Worm (Caenorhabditis elegans) whole organism, young adult: ENCODE data around the gene dph-1.

Source experiments
- attf-3 ChIP-seq: fragments of 200-800 bp; sonication (Bioruptor generic); conservative IDR thresholded peaks from 2 replicates; pipeline ENCODE4 v1.3.6; 2022; ENCODE audit warnings: missing genetic modification reagents, missing genetic modification characterization, missing compliant biosample characterization
- sdz-38 ChIP-seq: sonication (generic microtip); optimal IDR thresholded peaks from 2 replicates; lab custom pipeline; 2016; ENCODE audit warnings: missing genotype, missing genetic modification characterization, missing compliant biosample characterization
- snpc-4 ChIP-seq, 5 experiments: fragments of 150-350 bp in 1 of 5; sonication (generic microtip) in 4 of 5; optimal IDR thresholded peaks; 2 replicates each; lab custom pipeline; 2014 to 2018; ENCODE audit warnings: missing genetic modification characterization in 5 of 5, missing biosample characterization in 3 of 5, antibody characterized with exemption in 2 of 5, mild to moderate bottlenecking in 2 of 5, missing compliant biosample characterization in 2 of 5, missing genotype in 2 of 5, moderate library complexity in 2 of 5, missing genetic modification reagents in 1 of 5

DNA sequence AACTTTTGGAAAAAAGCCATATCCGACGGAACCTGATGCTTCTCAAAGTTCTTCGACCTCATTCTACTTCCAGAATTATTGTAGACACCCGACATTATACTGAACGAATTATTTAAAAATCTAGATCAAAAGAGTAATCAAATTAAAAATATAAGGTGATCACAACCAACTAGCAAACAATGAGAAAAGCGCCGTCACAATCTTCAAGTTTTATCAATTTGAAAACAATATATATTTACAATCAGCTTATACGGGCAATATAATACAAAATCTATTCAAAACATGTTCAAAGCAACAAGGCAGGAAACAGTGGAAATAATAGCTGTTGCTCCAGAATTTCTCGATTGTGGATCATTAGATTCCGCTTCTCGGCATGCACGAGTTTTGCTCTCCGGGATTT, 18.2 kb downstream of the dph-1 start, which contains the start of gene C14B1.12:
- TF ChIP-seq snpc-4 (GFP tag; optimal IDR thresholded peaks at IDR 0.05; lab: Kevin White, UChicago) (no peak), snpc-4 (tag; optimal IDR thresholded peaks at IDR 0.05; lab: Kevin White, UChicago) (no peak), sdz-38 (no peak), attf-3 (GFP tag; lab: Robert Waterston, UW) (no peak)
